Worm (Caenorhabditis elegans) whole organism, L2 larva: ENCODE results near the gene R10F2.5.
A peak's percentile ranks its signal among the peaks of the same experiment; 100 is the strongest.
"Not testable (repeated sequence)": the region's sequence is repeated elsewhere in the genome, so short reads cannot be mapped to it uniquely, and the experiment has no call there.

Experiments used
- C34F6.9 ChIP-seq: fragments of 150-350 bp; optimal IDR thresholded peaks from 2 replicates; lab custom pipeline; 2014; ENCODE audit warnings: missing biosample characterization, missing genetic modification characterization
- F13H6.1 ChIP-seq: sonication (generic microtip); optimal IDR thresholded peaks from 2 replicates; lab custom pipeline; 2016; ENCODE audit warnings: missing genetic modification characterization, missing compliant biosample characterization
- R02D3.7 ChIP-seq: fragments of 150-350 bp; optimal IDR thresholded peaks from 2 replicates; lab custom pipeline; 2014; ENCODE audit warnings: missing biosample characterization, missing genetic modification characterization
- Y55F3AM.14 ChIP-seq: fragments of 200-800 bp; sonication (Bioruptor generic); optimal IDR thresholded peaks from 2 replicates; lab custom pipeline; 2018; ENCODE audit warnings: mild to moderate bottlenecking, missing genetic modification characterization, missing compliant biosample characterization
- ZK546.5 ChIP-seq: sonication (generic microtip); optimal IDR thresholded peaks from 2 replicates; lab custom pipeline; 2017; ENCODE audit warnings: missing biosample characterization, missing genetic modification characterization
- alr-1 ChIP-seq: fragments of 150-350 bp; optimal IDR thresholded peaks from 2 replicates; lab custom pipeline; 2014; ENCODE audit warnings: missing biosample characterization, missing genetic modification characterization
- aly-2 ChIP-seq: fragments of 150-350 bp; optimal IDR thresholded peaks from 2 replicates; lab custom pipeline; 2014; ENCODE audit warnings: missing biosample characterization, missing genetic modification characterization
- blmp-1 ChIP-seq: sonication (generic microtip); optimal IDR thresholded peaks from 2 replicates; lab custom pipeline; 2017; ENCODE audit warnings: missing genetic modification characterization, mild to moderate bottlenecking, missing compliant biosample characterization, antibody characterized with exemption, moderate library complexity; ENCODE audit not compliant: insufficient read depth
- ceh-16 ChIP-seq: fragments of 150-350 bp; optimal IDR thresholded peaks from 2 replicates; lab custom pipeline; 2014; ENCODE audit warnings: missing biosample characterization, missing genetic modification characterization
- ceh-82 ChIP-seq: fragments of 150-350 bp; optimal IDR thresholded peaks from 2 replicates; lab custom pipeline; 2014; ENCODE audit warnings: missing biosample characterization, missing genetic modification characterization
- crh-2 ChIP-seq: sonication (generic microtip); optimal IDR thresholded peaks from 2 replicates; lab custom pipeline; 2017; ENCODE audit warnings: missing biosample characterization, missing genetic modification characterization
- dmd-4 ChIP-seq: sonication (generic microtip); optimal IDR thresholded peaks from 2 replicates; lab custom pipeline; 2017; ENCODE audit warnings: missing biosample characterization, missing genetic modification characterization
- egl-27 ChIP-seq: sonication (generic microtip); optimal IDR thresholded peaks from 3 replicates; lab custom pipeline; 2017; ENCODE audit warnings: missing biosample characterization, missing genetic modification reagents, missing genetic modification characterization
- elt-3 ChIP-seq: sonication (generic microtip); optimal IDR thresholded peaks from 2 replicates; lab custom pipeline; 2017; ENCODE audit warnings: missing biosample characterization, missing genetic modification characterization
- fos-1 ChIP-seq: fragments of 150-350 bp; optimal IDR thresholded peaks from 2 replicates; lab custom pipeline; 2014; ENCODE audit warnings: missing biosample characterization, missing genetic modification characterization
- gmeb-1 ChIP-seq: fragments of 150-350 bp; optimal IDR thresholded peaks from 2 replicates; lab custom pipeline; 2014; ENCODE audit warnings: missing biosample characterization, missing genetic modification characterization
- lin-11 ChIP-seq: fragments of 150-350 bp; sonication (generic microtip); optimal IDR thresholded peaks from 2 replicates; lab custom pipeline; 2014; ENCODE audit warnings: missing biosample characterization, missing genetic modification characterization, inconsistent platforms, mixed read lengths
- lin-13 ChIP-seq: fragments of 150-350 bp; optimal IDR thresholded peaks from 2 replicates; lab custom pipeline; 2014; ENCODE audit warnings: missing biosample characterization, missing genetic modification reagents, missing genetic modification characterization
- lin-39 ChIP-seq: fragments of 150-350 bp; optimal IDR thresholded peaks from 2 replicates; lab custom pipeline; 2014; ENCODE audit warnings: missing biosample characterization, missing genetic modification reagents, missing genetic modification characterization
- lsy-2 ChIP-seq, 2 experiments: fragments of 150-350 bp in 1 of 2; sonication (generic microtip) in 1 of 2; optimal IDR thresholded peaks; 2 replicates each; lab custom pipeline; 2014 to 2017; ENCODE audit warnings: missing biosample characterization in 2 of 2, missing genetic modification characterization in 2 of 2
- mab-5 ChIP-seq: fragments of 150-350 bp; optimal IDR thresholded peaks from 2 replicates; lab custom pipeline; 2014; ENCODE audit warnings: missing biosample characterization, missing genetic modification characterization
- nhr-10 ChIP-seq: sonication (generic microtip); optimal IDR thresholded peaks from 2 replicates; lab custom pipeline; 2017; ENCODE audit warnings: missing biosample characterization, missing genetic modification characterization
- nhr-11 ChIP-seq: fragments of 150-350 bp; optimal IDR thresholded peaks from 2 replicates; lab custom pipeline; 2014; ENCODE audit warnings: missing biosample characterization, missing genetic modification characterization
- nhr-12 ChIP-seq: fragments of 150-350 bp; optimal IDR thresholded peaks from 2 replicates; lab custom pipeline; 2014; ENCODE audit warnings: missing biosample characterization, missing genetic modification characterization
- nhr-129 ChIP-seq: fragments of 150-350 bp; optimal IDR thresholded peaks from 2 replicates; lab custom pipeline; 2014; ENCODE audit warnings: missing biosample characterization, missing genetic modification characterization
- nhr-21 ChIP-seq: fragments of 150-350 bp; optimal IDR thresholded peaks from 2 replicates; lab custom pipeline; 2014; ENCODE audit warnings: missing biosample characterization, missing genetic modification characterization
- nhr-23 ChIP-seq: fragments of 150-350 bp; optimal IDR thresholded peaks from 2 replicates; lab custom pipeline; 2014; ENCODE audit warnings: missing biosample characterization, missing genetic modification reagents, missing genetic modification characterization
- nhr-237 ChIP-seq: fragments of 150-350 bp; optimal IDR thresholded peaks from 2 replicates; lab custom pipeline; 2014; ENCODE audit warnings: missing biosample characterization, missing genetic modification characterization
- nhr-6 ChIP-seq: fragments of 150-350 bp; optimal IDR thresholded peaks from 2 replicates; lab custom pipeline; 2014; ENCODE audit warnings: missing biosample characterization, missing genetic modification characterization
- peb-1 ChIP-seq: fragments of 150-350 bp; optimal IDR thresholded peaks from 2 replicates; lab custom pipeline; 2014; ENCODE audit warnings: missing biosample characterization, missing genetic modification characterization
- sem-4 ChIP-seq: fragments of 150-350 bp; optimal IDR thresholded peaks from 2 replicates; lab custom pipeline; 2014; ENCODE audit warnings: missing biosample characterization, missing genetic modification reagents, missing genetic modification characterization
- skn-1 ChIP-seq: sonication (generic microtip); optimal IDR thresholded peaks from 2 replicates; lab custom pipeline; 2017; ENCODE audit warnings: missing biosample characterization, missing genetic modification characterization
- sma-3 ChIP-seq: sonication (generic microtip); optimal IDR thresholded peaks from 2 replicates; lab custom pipeline; 2016; ENCODE audit warnings: missing genetic modification reagents, missing genetic modification characterization, missing compliant biosample characterization
- sma-9 ChIP-seq, 2 experiments: fragments of 150-350 bp in 1 of 2; sonication (generic microtip) in 1 of 2; optimal IDR thresholded peaks; 2 replicates each; lab custom pipeline; 2014 to 2016; ENCODE audit warnings: missing genetic modification characterization in 2 of 2, mild to moderate bottlenecking in 1 of 2, missing biosample characterization in 1 of 2, missing compliant biosample characterization in 1 of 2, missing genetic modification reagents in 1 of 2, moderate library complexity in 1 of 2
- snpc-4 ChIP-seq: fragments of 150-350 bp; optimal IDR thresholded peaks from 2 replicates; lab custom pipeline; 2014; ENCODE audit warnings: missing biosample characterization, missing genetic modification characterization
- unc-39 ChIP-seq: fragments of 150-350 bp; optimal IDR thresholded peaks from 2 replicates; lab custom pipeline; 2014; ENCODE audit warnings: missing biosample characterization, missing genetic modification characterization
- unc-55 ChIP-seq: fragments of 150-350 bp; sonication (generic microtip); optimal IDR thresholded peaks from 3 replicates; lab custom pipeline; 2014; ENCODE audit warnings: missing biosample characterization, missing genetic modification reagents, missing genetic modification characterization
- unc-62 ChIP-seq: fragments of 150-350 bp; optimal IDR thresholded peaks from 2 replicates; lab custom pipeline; 2014; ENCODE audit warnings: missing biosample characterization, missing genetic modification reagents, missing genetic modification characterization
- zag-1 ChIP-seq: fragments of 150-350 bp; optimal IDR thresholded peaks from 2 replicates; lab custom pipeline; 2014; ENCODE audit warnings: missing biosample characterization, missing genetic modification characterization
- ztf-1 ChIP-seq: fragments of 200-800 bp; sonication (Bioruptor generic); conservative IDR thresholded peaks from 2 replicates; pipeline ENCODE4 v1.3.6; 2022; ENCODE audit warnings: missing genetic modification characterization, missing compliant biosample characterization
- ztf-11 ChIP-seq: sonication (generic microtip); optimal IDR thresholded peaks from 2 replicates; lab custom pipeline; 2017; ENCODE audit warnings: missing biosample characterization, missing genetic modification characterization
- ztf-4 ChIP-seq: fragments of 150-350 bp; optimal IDR thresholded peaks from 2 replicates; lab custom pipeline; 2014; ENCODE audit warnings: missing biosample characterization, missing genetic modification characterization

The R10F2.5 gene

DNA sequence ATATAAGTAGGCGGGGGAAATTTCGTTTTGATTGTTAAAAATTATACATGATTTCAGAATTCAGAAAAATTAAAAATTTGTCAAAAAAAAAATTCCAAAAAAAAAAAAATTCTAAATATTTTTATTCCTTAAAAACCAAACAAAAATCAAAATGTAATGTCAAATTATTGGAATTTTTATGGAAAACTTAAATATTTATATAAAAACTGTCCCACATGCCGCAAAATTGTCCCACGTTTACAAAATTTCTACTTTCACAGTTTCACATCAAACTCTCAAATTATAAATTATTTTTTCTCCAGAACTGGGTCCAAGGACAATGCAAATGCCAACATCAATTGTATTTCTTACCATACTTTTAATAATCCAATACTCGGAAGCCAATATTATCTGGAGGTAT is 33.1 kb downstream of the R10F2.5 start, which contains the start of gene F56F11.1:
TSS of gene F56F11.1 (plus strand) at position 301 of the 400 bp plus-strand sequence.
- no peak for TF ChIP-seq nhr-6 (tag; lab: Kevin White, UChicago)
- TF ChIP-seq nhr-10 (tag; lab: Kevin White, UChicago) = no peak
- TF ChIP-seq gmeb-1 (tag; lab: Kevin White, UChicago) = no peak
- no peak for TF ChIP-seq lin-39
- no peak for TF ChIP-seq sma-9 (GFP tag; optimal IDR thresholded peaks at IDR 0.05; lab: Kevin White, UChicago)
- TF ChIP-seq sma-9 (tag; optimal IDR thresholded peaks at IDR 0.05; lab: Kevin White, UChicago) = no peak
- TF ChIP-seq mab-5 = no peak

DNA sequence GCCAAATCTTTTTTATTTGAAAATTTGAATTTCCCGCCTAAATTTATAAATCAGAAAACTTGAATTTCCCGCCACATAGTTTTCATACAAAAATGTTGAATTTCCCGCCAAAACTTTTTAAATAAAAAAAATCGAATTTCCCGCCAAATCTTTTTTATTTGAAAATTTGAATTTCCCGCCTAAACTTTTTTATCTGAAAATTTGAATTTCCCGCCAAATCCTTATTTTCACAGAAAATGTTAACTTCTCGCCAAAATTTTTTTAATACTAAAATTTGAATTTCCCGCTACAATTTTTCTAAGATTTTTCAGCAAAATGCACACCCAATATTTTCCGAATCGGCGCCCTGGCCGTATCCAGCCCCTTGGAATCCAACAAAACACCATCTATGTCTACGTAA is 42.6 kb downstream of the R10F2.5 start, which contains the start of gene F56F11.2:
TSS of gene F56F11.2 (plus strand) at position 301 of the 400 bp plus-strand sequence.
- not testable (repeated sequence) for TF ChIP-seq nhr-129; crh-2 (tag; lab: Kevin White, UChicago); peb-1 (tag; lab: Kevin White, UChicago)

DNA sequence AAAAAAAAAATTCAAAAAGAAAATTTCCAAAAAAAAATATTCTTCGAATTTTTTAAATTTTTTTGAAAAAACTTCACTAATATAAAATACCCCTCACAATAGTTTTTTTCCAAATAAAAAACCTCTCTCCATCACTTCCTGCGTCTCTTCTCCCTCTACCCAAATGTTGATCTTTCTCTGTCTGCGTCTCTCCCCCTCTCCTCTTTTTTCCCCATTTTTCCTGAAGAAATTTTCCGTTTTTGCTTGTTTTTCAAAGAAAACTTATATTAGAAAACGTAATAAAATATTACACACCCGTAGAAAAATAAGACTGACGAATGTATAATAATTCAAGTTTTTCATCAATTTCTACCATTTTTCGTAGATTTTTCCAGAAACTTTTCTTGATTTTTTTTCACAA is 43.4 kb downstream of the R10F2.5 start:
- TF ChIP-seq R02D3.7 (tag; lab: Kevin White, UChicago) (no peak), aly-2 (no peak), unc-39 (tag; lab: Kevin White, UChicago) (no peak), peb-1 (tag; lab: Kevin White, UChicago) (no peak), lin-13 (peak; percentile 3), lsy-2 (tag; optimal IDR thresholded peaks at IDR 0.05; lab: Kevin White, UChicago) (peak in 1 of 2 experiments; percentile 25), sma-3 (GFP tag; lab: Kevin White, UChicago) (no peak), F13H6.1 (tag; lab: Kevin White, UChicago) (peak; percentile 19), ztf-4 (tag; lab: Kevin White, UChicago) (no peak), unc-55 (GFP tag; lab: Kevin White, UChicago) (no peak), mab-5 (no peak), nhr-6 (tag; lab: Kevin White, UChicago) (no peak)

DNA sequence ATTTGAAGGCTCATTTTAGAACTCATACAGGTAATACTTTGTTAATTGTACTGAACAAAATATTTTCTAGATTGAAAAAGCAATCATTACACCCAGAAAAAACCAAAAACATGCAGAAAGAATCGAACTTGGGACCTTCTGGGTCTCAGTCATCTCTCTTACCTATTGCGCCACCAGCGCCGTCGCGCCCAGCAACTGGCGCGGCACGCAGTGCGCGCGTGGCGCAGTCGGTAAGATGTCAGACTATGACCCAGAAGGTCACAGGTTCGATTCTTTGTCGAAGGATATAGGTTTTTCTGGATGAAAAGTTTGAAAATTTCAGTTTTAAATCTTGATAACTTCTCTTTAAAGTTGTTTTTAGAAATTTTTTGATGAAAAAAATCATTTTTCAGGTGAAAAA is 44.9 kb downstream of the R10F2.5 start:
- TF ChIP-seq snpc-4 (tag; lab: Kevin White, UChicago) (no peak), ZK546.5 (tag; lab: Kevin White, UChicago) (no peak), R02D3.7 (tag; lab: Kevin White, UChicago) (no peak), nhr-11 (no peak)
- TF ChIP-seq, all 48 proteins: peak for 0

DNA sequence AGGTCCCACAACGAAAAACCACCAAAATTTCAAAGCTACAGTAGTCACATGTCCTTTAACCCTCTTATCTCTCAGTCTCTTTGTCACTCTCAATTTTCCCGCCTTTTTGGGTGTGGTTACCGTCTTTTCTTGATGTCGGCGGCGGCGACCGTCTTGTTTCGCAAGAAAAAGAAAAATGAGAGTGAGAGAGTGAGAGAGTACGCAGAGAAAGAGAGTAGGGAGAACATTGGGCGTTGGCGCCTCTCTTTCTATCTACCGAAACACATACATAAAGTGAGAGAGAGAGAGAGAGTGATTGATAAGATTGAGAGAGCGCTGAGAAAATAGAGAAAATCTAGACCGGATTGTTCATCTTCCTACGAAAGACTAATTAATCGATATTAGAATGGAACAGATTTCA is 48.6 kb downstream of the R10F2.5 start:
- TF ChIP-seq unc-62 (GFP tag; lab: Kevin White, UChicago) (no peak), lsy-2 (tag; optimal IDR thresholded peaks at IDR 0.05; lab: Kevin White, UChicago) (peak; percentile 10 to 68), nhr-21 (tag; lab: Kevin White, UChicago) (peak; percentile 88), mab-5 (no peak), sma-9 (GFP tag; optimal IDR thresholded peaks at IDR 0.05; lab: Kevin White, UChicago) (peak; percentile 92), sma-9 (tag; optimal IDR thresholded peaks at IDR 0.05; lab: Kevin White, UChicago) (no peak), blmp-1 (peak; percentile 92), dmd-4 (tag; lab: Kevin White, UChicago) (no peak), ztf-1 (GFP tag; lab: Robert Waterston, UW) (no peak), nhr-23 (tag; lab: Kevin White, UChicago) (no peak), ztf-11 (tag; lab: Kevin White, UChicago) (no peak), sem-4 (peak; percentile 29), crh-2 (tag; lab: Kevin White, UChicago) (peak; percentile 80), nhr-10 (tag; lab: Kevin White, UChicago) (no peak), ceh-82 (tag; lab: Kevin White, UChicago) (no peak), egl-27 (tag; lab: Kevin White, UChicago) (peak; percentile 64), nhr-129 (peak; percentile 49), unc-55 (GFP tag; lab: Kevin White, UChicago) (no peak), C34F6.9 (tag; lab: Kevin White, UChicago) (peak; percentile 28), nhr-12 (tag; lab: Kevin White, UChicago) (no peak), gmeb-1 (tag; lab: Kevin White, UChicago) (peak; percentile 60), alr-1 (tag; lab: Kevin White, UChicago) (no peak), Y55F3AM.14 (GFP tag; lab: Kevin White, UChicago) (peak; percentile 15), sma-3 (GFP tag; lab: Kevin White, UChicago) (peak; percentile 96), ceh-16 (peak; percentile 2), snpc-4 (tag; lab: Kevin White, UChicago) (peak; percentile 16), R02D3.7 (tag; lab: Kevin White, UChicago) (no peak), nhr-237 (tag; lab: Kevin White, UChicago) (no peak), nhr-11 (no peak), elt-3 (tag; lab: Kevin White, UChicago) (no peak), unc-39 (tag; lab: Kevin White, UChicago) (no peak), F13H6.1 (tag; lab: Kevin White, UChicago) (peak; percentile 70), zag-1 (tag; lab: Kevin White, UChicago) (no peak), skn-1 (no peak), fos-1 (tag; lab: Kevin White, UChicago) (peak; percentile 88), lin-13 (peak; percentile 63), lin-11 (no peak), nhr-6 (tag; lab: Kevin White, UChicago) (peak; percentile 16)
